Worm (Caenorhabditis elegans) whole organism, late embryonic: Measurements from ENCODE around the gene srx-65.

ENCODE experiments used
- F13H6.1 ChIP-seq: sonication (generic microtip); optimal IDR thresholded peaks from 2 replicates; lab custom pipeline; 2016; ENCODE audit warnings: missing genetic modification characterization, missing compliant biosample characterization
- ceh-2 ChIP-seq: sonication (generic microtip); optimal IDR thresholded peaks from 2 replicates; lab custom pipeline; 2016; ENCODE audit warnings: missing genotype, missing genetic modification characterization, missing compliant biosample characterization
- ceh-34 ChIP-seq: sonication (generic microtip); optimal IDR thresholded peaks from 2 replicates; lab custom pipeline; 2016; ENCODE audit warnings: mild to moderate bottlenecking, missing genetic modification characterization, missing compliant biosample characterization
- ets-4 ChIP-seq: sonication (generic microtip); optimal IDR thresholded peaks from 2 replicates; lab custom pipeline; 2016; ENCODE audit warnings: missing genetic modification characterization, missing compliant biosample characterization
- fkh-10 ChIP-seq: fragments of 150-350 bp; optimal IDR thresholded peaks from 2 replicates; lab custom pipeline; 2014; ENCODE audit warnings: missing biosample characterization, missing genetic modification reagents, missing genetic modification characterization
- madf-2 ChIP-seq: sonication (generic microtip); optimal IDR thresholded peaks from 2 replicates; lab custom pipeline; 2017; ENCODE audit warnings: missing genetic modification characterization, missing compliant biosample characterization
- nhr-11 ChIP-seq: fragments of 150-350 bp; optimal IDR thresholded peaks from 2 replicates; lab custom pipeline; 2014; ENCODE audit warnings: missing biosample characterization, missing genetic modification characterization
- nhr-232 ChIP-seq: sonication (generic microtip); optimal IDR thresholded peaks from 2 replicates; lab custom pipeline; 2016; ENCODE audit warnings: missing genetic modification characterization, missing compliant biosample characterization
- pha-4 ChIP-seq: fragments of 150-350 bp; optimal IDR thresholded peaks from 2 replicates; lab custom pipeline; 2018; ENCODE audit warnings: missing biosample characterization, missing genetic modification reagents, missing genetic modification characterization
- ref-2 ChIP-seq: sonication (generic microtip); optimal IDR thresholded peaks from 2 replicates; lab custom pipeline; 2016; ENCODE audit warnings: missing genetic modification characterization, missing compliant biosample characterization
- tbx-2 ChIP-seq: sonication (generic microtip); optimal IDR thresholded peaks from 2 replicates; lab custom pipeline; 2016; ENCODE audit warnings: missing genetic modification characterization, missing compliant biosample characterization

ce11 chrV:3878223-3878622 is 43.5 kb upstream of the srx-65 start, which contains the start of gene nhr-159:
- TF ChIP-seq madf-2 (tag; lab: Kevin White, UChicago) (no peak), ceh-2 (tag; lab: Kevin White, UChicago) (no peak), ets-4 (tag; lab: Kevin White, UChicago) (no peak), tbx-2 (tag; lab: Kevin White, UChicago) (no peak), ref-2 (tag; lab: Kevin White, UChicago) (no peak), ceh-34 (no peak), fkh-10 (no peak), pha-4 (tag; lab: Kevin White, UChicago) (no peak), nhr-11 (no peak), F13H6.1 (tag; lab: Kevin White, UChicago) (no peak), nhr-232 (tag; lab: Kevin White, UChicago) (no peak)
